Fruit fly (Drosophila melanogaster): ENCODE data around the gene kon.
A peak's percentile ranks its signal among the peaks of the same experiment; 100 is the strongest.

kon gene

dm6 chr2L:18485211-18485610 is 18.6 kb downstream of the kon start, which contains the start of gene grnd (continued):
- TF ChIP-seq sd (tag; optimal IDR thresholded peaks at IDR 0.05) (peak; percentile 93), kni (GFP tag; optimal IDR thresholded peaks at IDR 0.05) (peak; percentile 43), dan (GFP tag; IDR thresholded peaks at IDR 0.05) (no peak), CG13287 (GFP tag; IDR thresholded peaks at IDR 0.05; ENCODE audit: partially characterized antibody) (peak; percentile 15; the same call in 1 of the 2 replicates), MBD-R2 (GFP tag; IDR thresholded peaks at IDR 0.05) (no peak), z (GFP tag; IDR thresholded peaks at IDR 0.05) (peak; percentile 95), pros (GFP tag; optimal IDR thresholded peaks at IDR 0.05) (peak; percentile 29), cg (GFP tag; optimal IDR thresholded peaks at IDR 0.05) (peak; percentile 72), CG3995 (GFP tag; optimal IDR thresholded peaks at IDR 0.05) (peak; percentile 73), bbx (GFP tag; IDR thresholded peaks at IDR 0.05; ENCODE audit: partially characterized antibody) (no peak)

DNA sequence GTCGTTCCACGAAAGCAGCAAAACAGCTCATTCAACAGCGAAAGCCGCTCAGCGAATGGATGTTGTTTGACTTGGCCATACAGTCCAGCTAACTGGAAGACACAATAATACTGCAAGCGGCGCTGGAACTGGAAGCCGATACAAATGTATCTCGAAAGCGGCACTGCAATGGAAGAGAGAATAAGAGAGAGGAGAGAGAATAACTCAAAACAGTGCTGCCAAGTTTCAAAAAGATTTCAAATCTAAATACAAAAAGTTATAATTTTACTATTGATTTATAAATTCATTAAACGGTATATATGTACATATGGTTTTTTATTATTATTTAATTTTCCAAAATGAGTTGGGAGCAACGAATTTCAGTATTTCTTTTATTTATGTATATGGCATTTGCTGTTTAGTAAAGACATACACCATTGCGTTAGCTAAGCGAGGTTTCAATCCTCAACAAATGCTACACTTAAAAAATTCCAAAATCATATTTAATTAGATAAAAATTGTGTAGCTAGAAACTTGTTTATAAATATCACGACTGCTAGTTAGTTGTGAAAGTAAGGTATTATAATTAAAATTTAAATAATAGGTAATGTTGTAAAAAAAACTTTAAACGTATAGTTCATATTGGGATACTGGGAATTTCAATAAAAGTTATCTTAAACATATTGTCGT is 19.3 kb downstream of the kon start, which contains the start of gene CG10283:
CG10283 (minus strand) TSS at position 132 of the 669 bp plus-strand sequence.
- TF ChIP-seq chinmo (GFP tag; IDR thresholded peaks at IDR 0.05; ENCODE audit: partially characterized antibody) = peak; percentile 89; the same call in 2 of the 4 replicates
- 0 out of 2 replicates have a peak, but pooled peaks have one; percentile 12 for TF ChIP-seq unc-4 (GFP tag; IDR thresholded peaks at IDR 0.05; ENCODE audit: partially characterized antibody)
- peak; percentile 58; the same call in 1 of the 2 replicates for TF ChIP-seq Rfx (GFP tag; IDR thresholded peaks at IDR 0.05)
- TF ChIP-seq trh (GFP tag; optimal IDR thresholded peaks at IDR 0.05) = no peak
- no peak for TF ChIP-seq pan (optimal IDR thresholded peaks at IDR 0.05)
- peak in 1 of 2 experiments; percentile 41 for TF ChIP-seq pan (GFP tag; optimal IDR thresholded peaks at IDR 0.05 in 1 of 2, IDR thresholded peaks at IDR 0.05 in 1 of 2)
- peak; percentile 23; the same call in 1 of the 2 replicates for TF ChIP-seq stc (GFP tag; IDR thresholded peaks at IDR 0.05)
- TF ChIP-seq ranshi (GFP tag; IDR thresholded peaks at IDR 0.05) = no peak
- peak; percentile 33; the same call in 1 of the 2 replicates for TF ChIP-seq CG32772 (GFP tag; IDR thresholded peaks at IDR 0.05)
- TF ChIP-seq yki (optimal IDR thresholded peaks at IDR 0.05) = peak; percentile 60
- TF ChIP-seq Ssrp (tag; optimal IDR thresholded peaks at IDR 0.05) = peak; percentile 32
- TF ChIP-seq Dbx (GFP tag; IDR thresholded peaks at IDR 0.05) = peak; percentile 54; the same call in 2 of the 3 replicates
- no peak for TF ChIP-seq btn (GFP tag; optimal IDR thresholded peaks at IDR 0.05)
- no peak for TF ChIP-seq B-H2 (GFP tag; optimal IDR thresholded peaks at IDR 0.05)
- 0 out of 2 replicates have a peak, but pooled peaks have one; percentile 5 for TF ChIP-seq CG14441 (GFP tag; IDR thresholded peaks at IDR 0.05)
- no peak for TF ChIP-seq jumu (GFP tag; optimal IDR thresholded peaks at IDR 0.05)
- no peak for TF ChIP-seq crp (GFP tag; optimal IDR thresholded peaks at IDR 0.05)
- TF ChIP-seq Med (GFP tag) = peak; percentile 75
- no peak for TF ChIP-seq mam (GFP tag; optimal IDR thresholded peaks at IDR 0.05)
- peak; percentile 70 for TF ChIP-seq CG12391 (tag; optimal IDR thresholded peaks at IDR 0.05)
- no peak for TF ChIP-seq CG12744 (GFP tag; optimal IDR thresholded peaks at IDR 0.05)
- TF ChIP-seq pfk (GFP tag; optimal IDR thresholded peaks at IDR 0.05) = no peak
- no peak for TF ChIP-seq Lim3 (GFP tag; IDR thresholded peaks at IDR 0.05)
- TF ChIP-seq Oli (tag; optimal IDR thresholded peaks at IDR 0.05) = no peak
- no peak for TF ChIP-seq ap (GFP tag; IDR thresholded peaks at IDR 0.05)
- peak; percentile 68 for TF ChIP-seq CG17361 (GFP tag; IDR thresholded peaks at IDR 0.05)
- TF ChIP-seq hkb (optimal IDR thresholded peaks at IDR 0.05) = no peak
- TF ChIP-seq hkb (GFP tag; IDR thresholded peaks at IDR 0.05) = peak; percentile 43; the same call in 1 of the 2 replicates
- peak in 1 of 3 experiments; percentile 62 for TF ChIP-seq Stat92E (GFP tag; optimal IDR thresholded peaks at IDR 0.05)
- TF ChIP-seq CG4617 (GFP tag; optimal IDR thresholded peaks at IDR 0.05; ENCODE audit: borderline replicate concordance) = peak; percentile 23
- peak; percentile 17 for TF ChIP-seq abd-A (tag; optimal IDR thresholded peaks at IDR 0.05)
- TF ChIP-seq Elba2 (GFP tag; optimal IDR thresholded peaks at IDR 0.05) = no peak
- TF ChIP-seq CG3163 (GFP tag; optimal IDR thresholded peaks at IDR 0.05) = peak; percentile 35
- peak; percentile 14 for TF ChIP-seq lilli (GFP tag; optimal IDR thresholded peaks at IDR 0.05)
- TF ChIP-seq CG4854 (GFP tag; optimal IDR thresholded peaks at IDR 0.05) = no peak
- TF ChIP-seq CG10979 (tag; optimal IDR thresholded peaks at IDR 0.05) = peak; percentile 36
- TF ChIP-seq Hmr (GFP tag; optimal IDR thresholded peaks at IDR 0.05) = peak; percentile 10
- no peak for TF ChIP-seq nerfin-1 (tag; optimal IDR thresholded peaks at IDR 0.05)
